Fruit fly (Drosophila melanogaster) whole organism, prepupa: ENCODE data around the gene Nfs1.

Experiments
- CG10669 ChIP-seq: fragments of 200-800 bp; sonication (Bioruptor generic); optimal IDR thresholded peaks from 3 replicates; lab custom pipeline; 2018; ENCODE audit warnings: missing biosample characterization, mild to moderate bottlenecking, missing genetic modification characterization, moderate library complexity
- CG11294 ChIP-seq: fragments of 200-800 bp; sonication (Bioruptor generic); IDR thresholded peaks from 2 replicates; pipeline ENCODE4 v1.3.6; 2022; ENCODE audit warnings: missing biosample characterization, missing genetic modification characterization
- CG11762 ChIP-seq: fragments of 200-800 bp; sonication (Bioruptor generic); optimal IDR thresholded peaks from 3 replicates; lab custom pipeline; 2016; ENCODE audit warnings: missing biosample characterization, missing genetic modification characterization; ENCODE audit not compliant: insufficient read depth
- CG11902 ChIP-seq: fragments of 200-800 bp; sonication (Bioruptor generic); optimal IDR thresholded peaks from 3 replicates; lab custom pipeline; 2016; ENCODE audit warnings: missing biosample characterization, missing genetic modification characterization
- CG15336 ChIP-seq: fragments of 200-800 bp; sonication (Bioruptor generic); IDR thresholded peaks from 2 replicates; pipeline ENCODE4 v1.3.6; 2022; ENCODE audit warnings: missing biosample characterization, missing genetic modification characterization
- CG32006 ChIP-seq: fragments of 200-800 bp; sonication (Bioruptor generic); optimal IDR thresholded peaks from 3 replicates; lab custom pipeline; 2017; ENCODE audit warnings: missing biosample characterization, mild to moderate bottlenecking, missing genetic modification characterization
- CG34406 ChIP-seq: fragments of 200-800 bp; sonication (Bioruptor generic); optimal IDR thresholded peaks from 3 replicates; lab custom pipeline; 2016; ENCODE audit warnings: missing biosample characterization, missing genetic modification characterization
- CG6163 ChIP-seq: fragments of 200-800 bp; sonication (Bioruptor generic); IDR thresholded peaks from 3 replicates; pipeline ENCODE4 v1.3.6; 2022; ENCODE audit warnings: missing biosample characterization, missing genetic modification characterization
- CG6808 ChIP-seq: fragments of 200-800 bp; sonication (Bioruptor generic); optimal IDR thresholded peaks from 3 replicates; lab custom pipeline; 2017; ENCODE audit warnings: missing biosample characterization, missing genetic modification characterization, mild to moderate bottlenecking, moderate library complexity, missing genetic modification reagents
- CG6854 ChIP-seq: fragments of 200-800 bp; sonication (Bioruptor generic); optimal IDR thresholded peaks from 2 replicates; lab custom pipeline; 2017; ENCODE audit warnings: missing biosample characterization, mild to moderate bottlenecking, missing genetic modification characterization
- CG7368 ChIP-seq: fragments of 200-800 bp; sonication (Bioruptor generic); optimal IDR thresholded peaks from 3 replicates; lab custom pipeline; 2016; ENCODE audit warnings: missing biosample characterization, missing genetic modification characterization
- CG8319 ChIP-seq: fragments of 200-800 bp; sonication (Bioruptor generic); optimal IDR thresholded peaks from 3 replicates; lab custom pipeline; 2016; ENCODE audit warnings: missing biosample characterization, missing genetic modification characterization
- CG9139 ChIP-seq: fragments of 200-800 bp; sonication (Bioruptor generic); optimal IDR thresholded peaks from 3 replicates; lab custom pipeline; 2017; ENCODE audit warnings: missing biosample characterization, mild to moderate bottlenecking, missing genetic modification characterization
- Eip75B ChIP-seq: fragments of 200-800 bp; sonication (Bioruptor generic); optimal IDR thresholded peaks from 3 replicates; lab custom pipeline; 2016; ENCODE audit warnings: missing biosample characterization, missing genetic modification characterization
- Eip78C ChIP-seq: fragments of 200-800 bp; sonication (Bioruptor generic); peaks from one replicate; lab custom pipeline; 2016; ENCODE audit warnings: missing biosample characterization, missing genetic modification characterization
- Ets21C ChIP-seq: fragments of 200-800 bp; sonication (Bioruptor generic); optimal IDR thresholded peaks from 3 replicates; lab custom pipeline; 2016; ENCODE audit warnings: missing biosample characterization, missing genetic modification characterization
- Ets96B ChIP-seq: fragments of 200-800 bp; optimal IDR thresholded peaks from 2 replicates; lab custom pipeline; 2019; ENCODE audit warnings: missing biosample characterization, mild to moderate bottlenecking, missing genetic modification characterization, moderate library complexity
- Hr39 ChIP-seq: fragments of 200-800 bp; sonication (Bioruptor generic); optimal IDR thresholded peaks from 2 replicates; lab custom pipeline; 2016; ENCODE audit warnings: missing biosample characterization, missing genetic modification characterization
- Hr4 ChIP-seq: fragments of 200-800 bp; sonication (Bioruptor generic); optimal IDR thresholded peaks from 3 replicates; lab custom pipeline; 2016; ENCODE audit warnings: missing biosample characterization, missing genetic modification characterization
- Lpt ChIP-seq: fragments of 200-800 bp; sonication (Bioruptor generic); optimal IDR thresholded peaks from 3 replicates; lab custom pipeline; 2016; ENCODE audit warnings: missing biosample characterization, missing genetic modification characterization
- Met ChIP-seq: fragments of 200-800 bp; sonication (Bioruptor generic); optimal IDR thresholded peaks from 3 replicates; lab custom pipeline; 2016; ENCODE audit warnings: missing biosample characterization, missing genetic modification characterization
- Smox ChIP-seq: fragments of 200-800 bp; sonication (Bioruptor generic); optimal IDR thresholded peaks from 3 replicates; lab custom pipeline; 2016; ENCODE audit warnings: missing biosample characterization, missing genetic modification characterization
- Sox14 ChIP-seq: fragments of 200-800 bp; sonication (Bioruptor generic); optimal IDR thresholded peaks from 3 replicates; lab custom pipeline; 2016; ENCODE audit warnings: missing biosample characterization, missing genetic modification characterization
- Sox15 ChIP-seq: fragments of 200-800 bp; sonication (Bioruptor generic); optimal IDR thresholded peaks from 3 replicates; lab custom pipeline; 2016; ENCODE audit warnings: missing biosample characterization, missing genetic modification characterization
- achi ChIP-seq: fragments of 200-800 bp; sonication (Bioruptor generic); optimal IDR thresholded peaks from 3 replicates; lab custom pipeline; 2016; ENCODE audit warnings: missing biosample characterization, missing genetic modification characterization
- acj6 ChIP-seq: fragments of 200-800 bp; sonication (Bioruptor generic); optimal IDR thresholded peaks from 3 replicates; lab custom pipeline; 2016; ENCODE audit warnings: missing biosample characterization, missing genetic modification characterization
- cyc ChIP-seq: fragments of 200-800 bp; sonication (Bioruptor generic); optimal IDR thresholded peaks from 3 replicates; lab custom pipeline; 2016; ENCODE audit warnings: missing biosample characterization, missing genetic modification characterization
- dac ChIP-seq: fragments of 200-800 bp; sonication (Bioruptor generic); optimal IDR thresholded peaks from 2 replicates; lab custom pipeline; 2017; ENCODE audit warnings: missing biosample characterization, mild to moderate bottlenecking, missing genetic modification characterization
- dsx ChIP-seq: fragments of 200-800 bp; optimal IDR thresholded peaks from 3 replicates; lab custom pipeline; 2019; ENCODE audit warnings: missing biosample characterization, mild to moderate bottlenecking, missing genetic modification characterization, moderate library complexity; ENCODE audit not compliant: poor library complexity, severe bottlenecking
- eg ChIP-seq: fragments of 200-800 bp; sonication (Bioruptor generic); IDR thresholded peaks from 3 replicates; pipeline ENCODE4 v1.3.6; 2022; ENCODE audit warnings: missing biosample characterization, missing genetic modification characterization
- esn ChIP-seq: fragments of 200-800 bp; sonication (Bioruptor generic); optimal IDR thresholded peaks from 2 replicates; lab custom pipeline; 2016; ENCODE audit warnings: missing biosample characterization, mild to moderate bottlenecking, missing genetic modification characterization, moderate library complexity
- fd85E ChIP-seq: fragments of 200-800 bp; sonication (Bioruptor generic); optimal IDR thresholded peaks from 3 replicates; lab custom pipeline; 2016; ENCODE audit warnings: missing biosample characterization, missing genetic modification characterization
- fkh ChIP-seq: fragments of 200-800 bp; sonication (Bioruptor generic); optimal IDR thresholded peaks from 3 replicates; lab custom pipeline; 2017; ENCODE audit warnings: missing biosample characterization, mild to moderate bottlenecking, missing genetic modification characterization, moderate library complexity
- lz ChIP-seq: fragments of 200-800 bp; sonication (Bioruptor generic); optimal IDR thresholded peaks from 3 replicates; lab custom pipeline; 2016; ENCODE audit warnings: missing biosample characterization, missing genetic modification characterization
- net ChIP-seq: fragments of 200-800 bp; sonication (Bioruptor generic); optimal IDR thresholded peaks from 3 replicates; lab custom pipeline; 2016; ENCODE audit warnings: missing biosample characterization, missing genetic modification characterization
- salr ChIP-seq, 2 experiments: fragments of 200-800 bp; sonication (Bioruptor generic); optimal IDR thresholded peaks; 3 replicates each; lab custom pipeline; 2016 to 2018; ENCODE audit warnings: missing biosample characterization in 2 of 2, missing genetic modification characterization in 2 of 2, mild to moderate bottlenecking in 1 of 2
- spab ChIP-seq: fragments of 200-800 bp; sonication (Bioruptor generic); optimal IDR thresholded peaks from 2 replicates; lab custom pipeline; 2017; ENCODE audit warnings: missing biosample characterization, mild to moderate bottlenecking, missing genetic modification characterization, missing genetic modification reagents
- ss ChIP-seq, 2 experiments: fragments of 200-800 bp; sonication (Bioruptor generic); optimal IDR thresholded peaks; 2 replicates in 1 of 2; 3 replicates in 1 of 2; lab custom pipeline; 2017 to 2018; ENCODE audit warnings: mild to moderate bottlenecking in 2 of 2, missing biosample characterization in 2 of 2, missing genetic modification characterization in 2 of 2, moderate library complexity in 1 of 2
- svp ChIP-seq: fragments of 200-800 bp; sonication (Bioruptor generic); peaks from one replicate; lab custom pipeline; 2016; ENCODE audit warnings: missing biosample characterization, missing genetic modification characterization
- topi ChIP-seq: fragments of 200-800 bp; sonication (Bioruptor generic); optimal IDR thresholded peaks from 3 replicates; lab custom pipeline; 2016; ENCODE audit warnings: missing biosample characterization, missing genetic modification characterization
- vri ChIP-seq: fragments of 200-800 bp; sonication (Bioruptor generic); optimal IDR thresholded peaks from 3 replicates; lab custom pipeline; 2016; ENCODE audit warnings: missing biosample characterization, mild to moderate bottlenecking, missing genetic modification characterization

Nfs1 gene

dm6 chr2L:12013741-12014393 is 14.4 kb downstream of the Nfs1 start (continued):
- TF ChIP-seq topi (GFP tag; lab: Kevin White, UChicago), result no peak
- TF ChIP-seq Eip75B (GFP tag; lab: Kevin White, UChicago), result peak; percentile 67
- no peak for TF ChIP-seq Ets21C (GFP tag; lab: Kevin White, UChicago)
- peak; percentile 46 for TF ChIP-seq CG10669
- peak; percentile 37 for TF ChIP-seq Ets96B (tag; lab: Kevin White, UChicago)
- peak; percentile 98 for TF ChIP-seq dsx (GFP tag; lab: Kevin White, UChicago)
- peak; percentile 65; the same call in 2 of the 3 replicates for TF ChIP-seq CG6163
- TF ChIP-seq CG34406 (GFP tag; lab: Kevin White, UChicago), result no peak

dm6 chr2L:12020735-12021134 is 21.3 kb downstream of the Nfs1 start, which contains the start of gene Wdr81:
Gene Wdr81 (minus strand): TSS chr2L:12020960.
- TF ChIP-seq net (GFP tag; lab: Kevin White, UChicago), result no peak
- no peak for TF ChIP-seq CG10669
- TF ChIP-seq CG15336, result no peak
- no peak for TF ChIP-seq CG11902 (GFP tag; lab: Kevin White, UChicago)
- TF ChIP-seq achi, result no peak
- no peak for TF ChIP-seq Sox15
- no peak for TF ChIP-seq Lpt
- TF ChIP-seq, all 60 proteins: peak for 0

- TF ChIP-seq acj6 (GFP tag; lab: Kevin White, UChicago) (no peak), vri (peak; percentile 38), esn (GFP tag; lab: Kevin White, UChicago) (peak; percentile 5), fkh (peak; percentile 68), CG32006 (GFP tag; lab: Kevin White, UChicago) (no peak), Eip78C (GFP tag; lab: Kevin White, UChicago) (peak; percentile 17), eg (GFP tag; lab: Robert Waterston, UW) (no peak)
Observed at dm6 chr2L:12021193-12021592, 21.7 kb downstream of the Nfs1 start.

- no peak for TF ChIP-seq salr (GFP tag; optimal IDR thresholded peaks at IDR 0.05; lab: Kevin White, UChicago)
- TF ChIP-seq cyc, result no peak
- TF ChIP-seq Lpt, result no peak
- TF ChIP-seq fkh, result no peak
- no peak for TF ChIP-seq esn (GFP tag; lab: Kevin White, UChicago)
- no peak for TF ChIP-seq CG7368
- no peak for TF ChIP-seq CG9139 (GFP tag; lab: Kevin White, UChicago)
- no peak for TF ChIP-seq CG8319 (GFP tag; lab: Kevin White, UChicago)
- TF ChIP-seq Ets96B (tag; lab: Kevin White, UChicago), result no peak
- TF ChIP-seq Hr39 (GFP tag; lab: Kevin White, UChicago), result no peak
- TF ChIP-seq CG11762 (GFP tag; lab: Kevin White, UChicago), result no peak
- TF ChIP-seq CG6854 (GFP tag; lab: Kevin White, UChicago), result no peak
- TF ChIP-seq lz (GFP tag; lab: Kevin White, UChicago), result no peak
- no peak for TF ChIP-seq Eip75B (GFP tag; lab: Kevin White, UChicago)
- TF ChIP-seq, all 60 proteins: peak for 0
Observed at dm6 chr2L:12024104-12024503, 24.6 kb downstream of the Nfs1 start.

dm6 chr2L:12025505-12025904 is 26.1 kb downstream of the Nfs1 start:
- TF ChIP-seq Eip78C (GFP tag; lab: Kevin White, UChicago) (peak; percentile 77), Sox14 (GFP tag; lab: Kevin White, UChicago) (peak; percentile 61), Eip75B (GFP tag; lab: Kevin White, UChicago) (peak; percentile 4), CG11294 (no peak), dac (GFP tag; lab: Kevin White, UChicago) (no peak), ss (GFP tag; optimal IDR thresholded peaks at IDR 0.05; lab: Kevin White, UChicago) (peak; percentile 35 to 44), Lpt (peak; percentile 31), svp (GFP tag; lab: Kevin White, UChicago) (peak; percentile 55), esn (GFP tag; lab: Kevin White, UChicago) (peak; percentile 51), CG6808 (GFP tag; lab: Kevin White, UChicago) (peak; percentile 33), Ets96B (tag; lab: Kevin White, UChicago) (peak; percentile 21), Met (GFP tag; lab: Kevin White, UChicago) (no peak), CG15336 (peak; percentile 49), salr (GFP tag; optimal IDR thresholded peaks at IDR 0.05; lab: Kevin White, UChicago) (peak in 1 of 2 experiments; percentile 35), fd85E (GFP tag; lab: Kevin White, UChicago) (no peak), Hr4 (no peak), Hr39 (GFP tag; lab: Kevin White, UChicago) (no peak), eg (GFP tag; lab: Robert Waterston, UW) (peak; percentile 70; the same call in 2 of the 3 replicates), Smox (no peak), spab (GFP tag; lab: Kevin White, UChicago) (peak; percentile 27), CG11762 (GFP tag; lab: Kevin White, UChicago) (no peak), CG32006 (GFP tag; lab: Kevin White, UChicago) (peak; percentile 7), cyc (peak; percentile 17), Ets21C (GFP tag; lab: Kevin White, UChicago) (no peak), CG6163 (peak; percentile 54; the same call in 2 of the 3 replicates)
